Worm (Caenorhabditis elegans) whole organism, L1 larva: ENCODE data around the gene dyla-1.

Experiments used
- lsy-2 ChIP-seq, 2 experiments: fragments of 150-350 bp; optimal IDR thresholded peaks; 2 replicates each; lab custom pipeline; 2014; ENCODE audit warnings: missing biosample characterization in 2 of 2, missing genetic modification characterization in 2 of 2
- nhr-12 ChIP-seq: sonication (generic microtip); optimal IDR thresholded peaks from 2 replicates; lab custom pipeline; 2017; ENCODE audit warnings: missing biosample characterization, missing genetic modification characterization
- zag-1 ChIP-seq: fragments of 150-350 bp; optimal IDR thresholded peaks from 2 replicates; lab custom pipeline; 2014; ENCODE audit warnings: missing biosample characterization, missing genetic modification characterization
- ztf-4 ChIP-seq: fragments of 150-350 bp; optimal IDR thresholded peaks from 2 replicates; lab custom pipeline; 2014; ENCODE audit warnings: missing biosample characterization, missing genetic modification characterization

ce11 chrX:16813148-16813547, 27.7 kb upstream of the dyla-1 start:
- no peak for TF ChIP-seq ztf-4 (tag; lab: Kevin White, UChicago)
- TF ChIP-seq nhr-12 (tag; lab: Kevin White, UChicago): no peak
- TF ChIP-seq lsy-2 (tag; optimal IDR thresholded peaks at IDR 0.05; lab: Kevin White, UChicago): no peak
- no peak for TF ChIP-seq zag-1 (tag; lab: Kevin White, UChicago)
